Fruit fly (Drosophila melanogaster): ENCODE results near the gene chrb.

chrb gene

dm6 chr3L:11512375-11513096 lies 25.2 kb downstream of the chrb start:
- TF ChIP-seq Dfd (GFP tag; optimal IDR thresholded peaks at IDR 0.05), result peak; percentile 9

- TF ChIP-seq br (GFP tag; optimal IDR thresholded peaks at IDR 0.05) (no peak), Hr83 (GFP tag; optimal IDR thresholded peaks at IDR 0.05; ENCODE audit: poor library complexity, severe bottlenecking) (no peak), rgr (GFP tag; optimal IDR thresholded peaks at IDR 0.05) (no peak), HLH106 (tag; optimal IDR thresholded peaks at IDR 0.05) (no peak), Dfd (GFP tag; optimal IDR thresholded peaks at IDR 0.05) (no peak), Dif (GFP tag; optimal IDR thresholded peaks at IDR 0.05; ENCODE audit: partially characterized antibody) (no peak), pan (optimal IDR thresholded peaks at IDR 0.05) (no peak), Sp1 (GFP tag; optimal IDR thresholded peaks at IDR 0.05) (no peak), lola (GFP tag; optimal IDR thresholded peaks at IDR 0.05) (no peak), sage (GFP tag; optimal IDR thresholded peaks at IDR 0.05) (no peak), h (GFP tag; optimal IDR thresholded peaks at IDR 0.05) (no peak)
Observed at dm6 chr3L:11513405-11513804, 26.1 kb downstream of the chrb start, which contains the start of gene CG7512. Gene CG7512, plus strand, starts transcription at chr3L:11513705.

dm6 chr3L:11515349-11516079 lies 28.2 kb downstream of the chrb start:
- TF ChIP-seq br (GFP tag; optimal IDR thresholded peaks at IDR 0.05) (peak; percentile 25), jim (GFP tag; optimal IDR thresholded peaks at IDR 0.05) (no peak), Sp1 (GFP tag; optimal IDR thresholded peaks at IDR 0.05) (no peak), tai (GFP tag; optimal IDR thresholded peaks at IDR 0.05) (no peak), CrebA (GFP tag; optimal IDR thresholded peaks at IDR 0.05; ENCODE audit: borderline replicate concordance) (no peak), N (GFP tag; optimal IDR thresholded peaks at IDR 0.05) (no peak), Dfd (GFP tag; optimal IDR thresholded peaks at IDR 0.05) (peak; percentile 65), Abd-B (GFP tag; optimal IDR thresholded peaks at IDR 0.05) (no peak), dsf (GFP tag; optimal IDR thresholded peaks at IDR 0.05; ENCODE audit: borderline replicate concordance) (no peak), h (GFP tag; optimal IDR thresholded peaks at IDR 0.05) (peak; percentile 49), psq (GFP tag; optimal IDR thresholded peaks at IDR 0.05) (no peak), Mio (GFP tag; optimal IDR thresholded peaks at IDR 0.05) (no peak), fru (GFP tag; optimal IDR thresholded peaks at IDR 0.05) (peak; percentile 32), foxo (GFP tag; optimal IDR thresholded peaks at IDR 0.05) (peak in 1 of 2 experiments; percentile 37), sv (GFP tag; optimal IDR thresholded peaks at IDR 0.05) (no peak), OdsH (GFP tag; optimal IDR thresholded peaks at IDR 0.05) (no peak)

- TF ChIP-seq lola (GFP tag; optimal IDR thresholded peaks at IDR 0.05) (no peak), Jra (GFP tag; optimal IDR thresholded peaks at IDR 0.05) (no peak), dl (GFP tag; optimal IDR thresholded peaks at IDR 0.05; ENCODE audit: insufficient read depth in 1 of 2, partially characterized antibody in 2 of 2) (no peak), Hr78 (GFP tag; optimal IDR thresholded peaks at IDR 0.05) (no peak), Mio (GFP tag; optimal IDR thresholded peaks at IDR 0.05) (no peak), Dif (GFP tag; optimal IDR thresholded peaks at IDR 0.05; ENCODE audit: partially characterized antibody) (no peak), N (GFP tag; optimal IDR thresholded peaks at IDR 0.05) (no peak), Hnf4 (GFP tag; optimal IDR thresholded peaks at IDR 0.05) (no peak), GATAd (GFP tag; optimal IDR thresholded peaks at IDR 0.05) (no peak), CG9705 (GFP tag; optimal IDR thresholded peaks at IDR 0.05) (no peak), Myc (optimal IDR thresholded peaks at IDR 0.05) (no peak), dmrt93B (GFP tag; optimal IDR thresholded peaks at IDR 0.05) (no peak), rgr (GFP tag; optimal IDR thresholded peaks at IDR 0.05) (no peak), tai (GFP tag; optimal IDR thresholded peaks at IDR 0.05) (no peak), brk (GFP tag; optimal IDR thresholded peaks at IDR 0.05) (no peak), foxo (GFP tag; optimal IDR thresholded peaks at IDR 0.05) (no peak), CrebA (GFP tag; optimal IDR thresholded peaks at IDR 0.05; ENCODE audit: borderline replicate concordance) (no peak), pan (optimal IDR thresholded peaks at IDR 0.05) (no peak), usp (GFP tag; optimal IDR thresholded peaks at IDR 0.05) (no peak), Dfd (GFP tag; optimal IDR thresholded peaks at IDR 0.05) (no peak)
Observed at dm6 chr3L:11516229-11516628, 28.9 kb downstream of the chrb start.
